Fruit fly (Drosophila melanogaster): ENCODE measurements around the gene CG1571.

Gene CG1571

dm6 chrX:8113386-8114279, 38.0 kb downstream of the CG1571 start (continued):
- TF ChIP-seq ap (GFP tag; IDR thresholded peaks at IDR 0.05) = no peak
- peak; percentile 82 for TF ChIP-seq CG18599 (GFP tag; optimal IDR thresholded peaks at IDR 0.05)
- TF ChIP-seq ems (GFP tag; optimal IDR thresholded peaks at IDR 0.05) = peak; percentile 8
- TF ChIP-seq CG15011 (GFP tag; optimal IDR thresholded peaks at IDR 0.05) = peak; percentile 43
- no peak for TF ChIP-seq C15 (GFP tag; IDR thresholded peaks at IDR 0.05)
- no peak for TF ChIP-seq ro (GFP tag; IDR thresholded peaks at IDR 0.05)
- TF ChIP-seq hkb (optimal IDR thresholded peaks at IDR 0.05) = no peak
- peak; percentile 41; the same call in 1 of the 2 replicates for TF ChIP-seq hkb (GFP tag; IDR thresholded peaks at IDR 0.05)
- TF ChIP-seq Oli (tag; optimal IDR thresholded peaks at IDR 0.05) = peak; percentile 41
- peak; percentile 66 for TF ChIP-seq HHEX (GFP tag; optimal IDR thresholded peaks at IDR 0.05)
- TF ChIP-seq ftz-f1 (GFP tag; optimal IDR thresholded peaks at IDR 0.05) = no peak
- peak; percentile 75 for TF ChIP-seq Atf6 (GFP tag; IDR thresholded peaks at IDR 0.05)
- TF ChIP-seq CG14441 (GFP tag; IDR thresholded peaks at IDR 0.05) = peak; percentile 75
- TF ChIP-seq CG10431 (GFP tag; optimal IDR thresholded peaks at IDR 0.05) = no peak
- peak; percentile 21; the same call in 1 of the 2 replicates for TF ChIP-seq CG7372 (GFP tag; IDR thresholded peaks at IDR 0.05)
- no peak for TF ChIP-seq zen (tag; optimal IDR thresholded peaks at IDR 0.05)
- TF ChIP-seq CG4820 (GFP tag; optimal IDR thresholded peaks at IDR 0.05) = peak; percentile 12
- peak; percentile 55 for TF ChIP-seq CG18619 (GFP tag; optimal IDR thresholded peaks at IDR 0.05)
- TF ChIP-seq Fer2 (tag; optimal IDR thresholded peaks at IDR 0.05) = peak; percentile 54
- TF ChIP-seq Aef1 (GFP tag; IDR thresholded peaks at IDR 0.05) = peak; percentile 43; the same call in 1 of the 3 replicates
- TF ChIP-seq az2 (GFP tag; optimal IDR thresholded peaks at IDR 0.05) = peak; percentile 12
- TF ChIP-seq CG12659 (GFP tag; optimal IDR thresholded peaks at IDR 0.05) = peak; percentile 53
- TF ChIP-seq grau (tag; optimal IDR thresholded peaks at IDR 0.05) = peak; percentile 93
- TF ChIP-seq toy (GFP tag; IDR thresholded peaks at IDR 0.05) = peak; percentile 45; the same call in 1 of the 2 replicates
- peak; percentile 74 for TF ChIP-seq CG2678 (tag; optimal IDR thresholded peaks at IDR 0.05)
- 0 out of 3 replicates have a peak, but pooled peaks have one; percentile 9 for TF ChIP-seq H15 (GFP tag; IDR thresholded peaks at IDR 0.05)
- peak; percentile 38 for TF ChIP-seq CG10274 (GFP tag; optimal IDR thresholded peaks at IDR 0.05)
- TF ChIP-seq Adf1 (GFP tag; IDR thresholded peaks at IDR 0.05) = peak; percentile 39; the same call in 1 of the 2 replicates
- TF ChIP-seq Ets65A (GFP tag) = peak; percentile 84
- peak; percentile 69 for TF ChIP-seq CG7786 (GFP tag; optimal IDR thresholded peaks at IDR 0.05)
- TF ChIP-seq Dip3 (GFP tag; optimal IDR thresholded peaks at IDR 0.05) = peak; percentile 74
- no peak for TF ChIP-seq Hr39 (optimal IDR thresholded peaks at IDR 0.05)
- peak; percentile 75 for TF ChIP-seq CG7839 (tag; optimal IDR thresholded peaks at IDR 0.05)
- TF ChIP-seq fu2 (GFP tag; optimal IDR thresholded peaks at IDR 0.05) = peak; percentile 36
- TF ChIP-seq CG1602 (GFP tag; optimal IDR thresholded peaks at IDR 0.05) = peak; percentile 20
- peak; percentile 91 for TF ChIP-seq CG2120 (GFP tag; optimal IDR thresholded peaks at IDR 0.05)
- peak; percentile 72 for TF ChIP-seq wdn (GFP tag; IDR thresholded peaks at IDR 0.05)
- peak; percentile 72 for TF ChIP-seq Poxn (GFP tag; IDR thresholded peaks at IDR 0.05)
- TF ChIP-seq CG6689 (GFP tag; IDR thresholded peaks at IDR 0.05) = 0 out of 2 replicates have a peak, but pooled peaks have one; percentile 18
- TF ChIP-seq shn (GFP tag; optimal IDR thresholded peaks at IDR 0.05) = peak; percentile 14
- peak; percentile 11 for TF ChIP-seq D19A (tag; optimal IDR thresholded peaks at IDR 0.05)
- no peak for TF ChIP-seq sima (GFP tag; optimal IDR thresholded peaks at IDR 0.05)
- TF ChIP-seq HLH3B (GFP tag; IDR thresholded peaks at IDR 0.05) = peak; percentile 21; the same call in 1 of the 2 replicates
- peak; percentile 66 for TF ChIP-seq CG13424 (tag; optimal IDR thresholded peaks at IDR 0.05)
- TF ChIP-seq Dek (tag; optimal IDR thresholded peaks at IDR 0.05) = peak; percentile 79
- TF ChIP-seq ash1 (GFP tag; optimal IDR thresholded peaks at IDR 0.05) = no peak
- TF ChIP-seq Sox100B (GFP tag; optimal IDR thresholded peaks at IDR 0.05) = peak; percentile 4
- TF ChIP-seq sug (tag; optimal IDR thresholded peaks at IDR 0.05) = peak; percentile 20
- no peak for TF ChIP-seq danr (GFP tag; IDR thresholded peaks at IDR 0.05)
- TF ChIP-seq br (optimal IDR thresholded peaks at IDR 0.05) = no peak
